Worm (Caenorhabditis elegans) whole organism, mixed stage, embryonic: Measurements from ENCODE around the gene tag-196.

Experiments used
- bed-3 ChIP-seq: fragments of 200-800 bp; sonication (Bioruptor generic); optimal IDR thresholded peaks from 3 replicates; lab custom pipeline; 2018; ENCODE audit warnings: mild to moderate bottlenecking, missing genetic modification characterization, moderate library complexity, missing compliant biosample characterization
- blmp-1 ChIP-seq: fragments of 150-350 bp; optimal IDR thresholded peaks from 2 replicates; lab custom pipeline; 2014; ENCODE audit warnings: missing biosample characterization, missing genetic modification characterization
- ceh-39 ChIP-seq: fragments of 150-350 bp; optimal IDR thresholded peaks from 2 replicates; lab custom pipeline; 2014; ENCODE audit warnings: missing biosample characterization, missing genetic modification characterization
- ceh-43 ChIP-seq: fragments of 200-800 bp; sonication (Bioruptor generic); optimal IDR thresholded peaks from 2 replicates; lab custom pipeline; 2018; ENCODE audit warnings: mild to moderate bottlenecking, missing genetic modification characterization, moderate library complexity, missing compliant biosample characterization
- ceh-83 ChIP-seq: fragments of 200-800 bp; sonication (Bioruptor generic); optimal IDR thresholded peaks from 2 replicates; lab custom pipeline; 2018; ENCODE audit warnings: mild to moderate bottlenecking, missing genetic modification characterization, missing compliant biosample characterization
- ces-1 ChIP-seq: fragments of 150-350 bp; optimal IDR thresholded peaks from 2 replicates; lab custom pipeline; 2014; ENCODE audit warnings: missing biosample characterization, missing genetic modification reagents, missing genetic modification characterization
- cnd-1 ChIP-seq: fragments of 200-800 bp; sonication (Bioruptor generic); optimal IDR thresholded peaks from 2 replicates; lab custom pipeline; 2018; ENCODE audit warnings: mild to moderate bottlenecking, missing genetic modification characterization, missing compliant biosample characterization
- drap-1 ChIP-seq: fragments of 200-800 bp; sonication (Bioruptor generic); optimal IDR thresholded peaks from 3 replicates; lab custom pipeline; 2018; ENCODE audit warnings: mild to moderate bottlenecking, missing genetic modification characterization, missing compliant biosample characterization
- elt-3 ChIP-seq: fragments of 150-350 bp; optimal IDR thresholded peaks from 2 replicates; lab custom pipeline; 2014; ENCODE audit warnings: missing biosample characterization, missing genetic modification characterization
- flh-1 ChIP-seq: fragments of 200-800 bp; sonication (Bioruptor generic); optimal IDR thresholded peaks from 2 replicates; lab custom pipeline; 2018; ENCODE audit warnings: mild to moderate bottlenecking, missing genetic modification characterization, moderate library complexity, missing compliant biosample characterization
- ham-2 ChIP-seq: fragments of 200-800 bp; sonication (Bioruptor generic); optimal IDR thresholded peaks from 2 replicates; lab custom pipeline; 2018; ENCODE audit warnings: mild to moderate bottlenecking, missing genetic modification characterization, missing compliant biosample characterization
- hlh-1 ChIP-seq: fragments of 150-350 bp; optimal IDR thresholded peaks from 2 replicates; lab custom pipeline; 2014; ENCODE audit warnings: missing biosample characterization, missing genetic modification reagents, missing genetic modification characterization
- lin-13 ChIP-seq: fragments of 150-350 bp; optimal IDR thresholded peaks from 2 replicates; lab custom pipeline; 2014; ENCODE audit warnings: missing biosample characterization, missing genetic modification characterization
- lin-32 ChIP-seq: fragments of 200-800 bp; sonication (Bioruptor generic); optimal IDR thresholded peaks from 2 replicates; lab custom pipeline; 2018; ENCODE audit warnings: mild to moderate bottlenecking, missing genetic modification characterization, missing compliant biosample characterization
- lsy-2 ChIP-seq: fragments of 150-350 bp; optimal IDR thresholded peaks from 2 replicates; lab custom pipeline; 2014; ENCODE audit warnings: missing biosample characterization, missing genetic modification characterization
- mab-5 ChIP-seq: fragments of 150-350 bp; optimal IDR thresholded peaks from 2 replicates; lab custom pipeline; 2014; ENCODE audit warnings: missing biosample characterization, missing genetic modification characterization
- mep-1 ChIP-seq: fragments of 150-350 bp; optimal IDR thresholded peaks from 2 replicates; lab custom pipeline; 2017; ENCODE audit warnings: missing biosample characterization, missing genetic modification reagents, missing genetic modification characterization, inconsistent platforms
- mls-2 ChIP-seq: sonication (generic microtip); optimal IDR thresholded peaks from 2 replicates; lab custom pipeline; 2016; ENCODE audit warnings: mild to moderate bottlenecking, missing genetic modification characterization, moderate library complexity, missing compliant biosample characterization
- nhr-12 ChIP-seq: fragments of 150-350 bp; optimal IDR thresholded peaks from 2 replicates; lab custom pipeline; 2014; ENCODE audit warnings: missing biosample characterization, missing genetic modification characterization
- nhr-237 ChIP-seq: fragments of 150-350 bp; optimal IDR thresholded peaks from 2 replicates; lab custom pipeline; 2014; ENCODE audit warnings: missing biosample characterization, missing genetic modification characterization
- nhr-76 ChIP-seq: sonication (generic microtip); optimal IDR thresholded peaks from 2 replicates; lab custom pipeline; 2017; ENCODE audit warnings: missing biosample characterization, missing genetic modification characterization
- pha-4 ChIP-seq: fragments of 150-350 bp; optimal IDR thresholded peaks from 2 replicates; lab custom pipeline; 2018; ENCODE audit warnings: missing biosample characterization, missing genetic modification reagents, missing genetic modification characterization
- sem-2 ChIP-seq: fragments of 200-800 bp; sonication (Bioruptor generic); optimal IDR thresholded peaks from 2 replicates; lab custom pipeline; 2018; ENCODE audit warnings: mild to moderate bottlenecking, missing genetic modification characterization, missing compliant biosample characterization
- snpc-4 ChIP-seq: fragments of 150-350 bp; optimal IDR thresholded peaks from 2 replicates; lab custom pipeline; 2014; ENCODE audit warnings: missing biosample characterization, missing genetic modification characterization
- sptf-1 ChIP-seq: sonication (generic microtip); optimal IDR thresholded peaks from 2 replicates; lab custom pipeline; 2017; ENCODE audit warnings: mild to moderate bottlenecking, missing genetic modification characterization, moderate library complexity, missing compliant biosample characterization
- tbx-8 ChIP-seq: fragments of 200-800 bp; sonication (Bioruptor generic); optimal IDR thresholded peaks from 2 replicates; lab custom pipeline; 2018; ENCODE audit warnings: mild to moderate bottlenecking, missing genetic modification characterization, moderate library complexity, missing compliant biosample characterization
- unc-120 ChIP-seq: sonication (generic microtip); optimal IDR thresholded peaks from 2 replicates; lab custom pipeline; 2017; ENCODE audit warnings: missing genetic modification characterization, missing compliant biosample characterization; ENCODE audit not compliant: poor library complexity, severe bottlenecking
- unc-39 ChIP-seq: fragments of 150-350 bp; optimal IDR thresholded peaks from 2 replicates; lab custom pipeline; 2014; ENCODE audit warnings: missing biosample characterization, missing genetic modification characterization
- unc-62 ChIP-seq: fragments of 150-350 bp; optimal IDR thresholded peaks from 2 replicates; lab custom pipeline; 2014; ENCODE audit warnings: missing biosample characterization, missing genetic modification reagents, missing genetic modification characterization
- zip-8 ChIP-seq: fragments of 150-350 bp; optimal IDR thresholded peaks from 2 replicates; lab custom pipeline; 2014; ENCODE audit warnings: missing biosample characterization, missing genetic modification characterization
- ztf-11 ChIP-seq: fragments of 150-350 bp; optimal IDR thresholded peaks from 2 replicates; lab custom pipeline; 2014; ENCODE audit warnings: missing biosample characterization, missing genetic modification characterization

tag-196 gene

ce11 chrV:8608483-8608882 lies 13.8 kb downstream of the tag-196 start:
- TF ChIP-seq sem-2 (GFP tag; lab: Kevin White, UChicago), result no peak
- no peak for TF ChIP-seq lsy-2 (tag; lab: Kevin White, UChicago)
- no peak for TF ChIP-seq mep-1 (tag; lab: Kevin White, UChicago)
- no peak for TF ChIP-seq unc-39
- TF ChIP-seq ztf-11 (tag; lab: Kevin White, UChicago), result no peak
- TF ChIP-seq snpc-4 (tag; lab: Kevin White, UChicago), result no peak
- no peak for TF ChIP-seq elt-3 (tag; lab: Kevin White, UChicago)
- TF ChIP-seq zip-8 (tag; lab: Kevin White, UChicago), result no peak
- TF ChIP-seq lin-13, result no peak
- TF ChIP-seq hlh-1 (tag; lab: Kevin White, UChicago), result no peak
- no peak for TF ChIP-seq cnd-1 (tag; lab: Kevin White, UChicago)

- no peak for TF ChIP-seq nhr-12 (tag; lab: Kevin White, UChicago)
- TF ChIP-seq lin-32 (GFP tag; lab: Kevin White, UChicago), result no peak
- peak; percentile 48 for TF ChIP-seq ham-2 (GFP tag; lab: Kevin White, UChicago)
These were observed 15.2 kb downstream of the tag-196 start for ce11 chrV:8609776-8610529.

- TF ChIP-seq flh-1, result no peak
- TF ChIP-seq snpc-4 (tag; lab: Kevin White, UChicago), result no peak
- TF ChIP-seq bed-3 (GFP tag; lab: Kevin White, UChicago), result no peak
- TF ChIP-seq cnd-1 (tag; lab: Kevin White, UChicago), result no peak
- TF ChIP-seq, all 35 proteins: peak for 0
These were observed 16.1 kb downstream of the tag-196 start, which contains the start of gene fip-4 for ce11 chrV:8610633-8611404. Gene fip-4, minus strand, starts transcription at chrV:8611268.

- no peak for TF ChIP-seq ceh-43 (GFP tag; lab: Kevin White, UChicago)
- peak; percentile 26 for TF ChIP-seq sptf-1 (tag; lab: Kevin White, UChicago)
- no peak for TF ChIP-seq blmp-1 (tag; lab: Kevin White, UChicago)
- no peak for TF ChIP-seq hlh-1 (tag; lab: Kevin White, UChicago)
- no peak for TF ChIP-seq unc-62 (GFP tag; lab: Kevin White, UChicago)
These were observed 21.0 kb downstream of the tag-196 start for ce11 chrV:8615711-8616110.

- TF ChIP-seq ham-2 (GFP tag; lab: Kevin White, UChicago) (no peak), nhr-237 (tag; lab: Kevin White, UChicago) (no peak), nhr-12 (tag; lab: Kevin White, UChicago) (no peak), ces-1 (GFP tag; lab: Kevin White, UChicago) (no peak), unc-62 (GFP tag; lab: Kevin White, UChicago) (no peak), mab-5 (tag; lab: Kevin White, UChicago) (no peak), pha-4 (no peak), ceh-39 (tag; lab: Kevin White, UChicago) (no peak), elt-3 (tag; lab: Kevin White, UChicago) (no peak), unc-39 (no peak), drap-1 (GFP tag; lab: Kevin White, UChicago) (no peak), sptf-1 (tag; lab: Kevin White, UChicago) (no peak)
- TF ChIP-seq, all 35 proteins: peak for 0
These were observed 24.0 kb downstream of the tag-196 start, which contains the start of gene grd-5 for ce11 chrV:8618738-8619137. Gene grd-5, plus strand, starts transcription at chrV:8619032.

- TF ChIP-seq mep-1 (tag; lab: Kevin White, UChicago), result no peak
- TF ChIP-seq tbx-8 (GFP tag; lab: Kevin White, UChicago), result no peak
- TF ChIP-seq nhr-76 (tag; lab: Kevin White, UChicago), result no peak
- no peak for TF ChIP-seq ceh-83 (GFP tag; lab: Kevin White, UChicago)
- TF ChIP-seq lin-13, result no peak
- no peak for TF ChIP-seq lsy-2 (tag; lab: Kevin White, UChicago)
- TF ChIP-seq mls-2 (tag; lab: Kevin White, UChicago), result no peak
- TF ChIP-seq ceh-43 (GFP tag; lab: Kevin White, UChicago), result no peak
- TF ChIP-seq hlh-1 (tag; lab: Kevin White, UChicago), result no peak
- TF ChIP-seq blmp-1 (tag; lab: Kevin White, UChicago), result no peak
- TF ChIP-seq sem-2 (GFP tag; lab: Kevin White, UChicago), result no peak
- TF ChIP-seq flh-1, result no peak
- no peak for TF ChIP-seq unc-39
- TF ChIP-seq ztf-11 (tag; lab: Kevin White, UChicago), result no peak
- no peak for TF ChIP-seq unc-62 (GFP tag; lab: Kevin White, UChicago)
- no peak for TF ChIP-seq unc-120 (tag; lab: Kevin White, UChicago)
These were observed 26.5 kb downstream of the tag-196 start, which contains the start of gene idpc-2 for ce11 chrV:8621213-8621612. Gene idpc-2, minus strand, starts transcription at chrV:8621313.
